Worm (Caenorhabditis elegans): Measurements from ENCODE around the gene D1025.1.
A peak's percentile ranks its signal among the peaks of the same experiment; 100 is the strongest.

Gene D1025.1

DNA sequence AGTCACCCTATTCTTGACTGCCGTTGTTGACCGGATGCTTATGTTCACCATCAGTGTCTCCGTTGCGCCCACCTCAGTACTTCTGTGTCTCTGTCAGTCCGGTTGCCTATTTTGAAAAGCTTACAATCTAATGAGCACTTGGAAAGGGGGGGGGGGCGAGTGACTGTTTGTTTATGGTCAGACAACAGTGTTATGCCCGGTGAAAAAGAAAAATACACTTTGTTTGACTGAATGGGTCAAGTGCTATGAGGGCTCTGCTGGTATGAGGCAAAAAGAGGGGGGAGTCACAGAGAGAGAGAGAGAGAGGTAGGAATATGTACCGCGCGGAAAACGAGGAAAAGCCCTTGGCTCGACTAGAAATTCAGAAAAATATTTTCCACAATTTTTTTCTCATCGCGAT is 50.7 kb downstream of the D1025.1 start:
- TF ChIP-seq Y75B8A.6 (GFP tag; IDR thresholded peaks at IDR 0.05), result no peak
- peak; percentile 70 for TF ChIP-seq aha-1 (tag)

All from whole organism, L4 larva.